Fruit fly (Drosophila melanogaster): ENCODE measurements around the gene Scp2.
A peak's percentile ranks its signal among the peaks of the same experiment; 100 is the strongest.

Gene Scp2

dm6 chr3R:16545705-16546104 lies 37.8 kb downstream of the Scp2 start (continued):
- TF ChIP-seq CG42726 (GFP tag; IDR thresholded peaks at IDR 0.05; ENCODE audit: partially characterized antibody) (no peak), emc (GFP tag; optimal IDR thresholded peaks at IDR 0.05) (no peak), dm (GFP tag; optimal IDR thresholded peaks at IDR 0.05) (no peak), CG4282 (GFP tag; optimal IDR thresholded peaks at IDR 0.05) (no peak), CG16815 (GFP tag; optimal IDR thresholded peaks at IDR 0.05) (no peak), NFAT (GFP tag; IDR thresholded peaks at IDR 0.05) (no peak), Nf-YA (GFP tag; IDR thresholded peaks at IDR 0.05) (no peak), CG18011 (GFP tag; optimal IDR thresholded peaks at IDR 0.05) (no peak), Atf3 (GFP tag; optimal IDR thresholded peaks at IDR 0.05) (no peak), CG18619 (GFP tag; optimal IDR thresholded peaks at IDR 0.05) (no peak), CG10654 (GFP tag; optimal IDR thresholded peaks at IDR 0.05) (no peak), HLH54F (GFP tag; optimal IDR thresholded peaks at IDR 0.05) (no peak), CG9215 (GFP tag; IDR thresholded peaks at IDR 0.05) (no peak), CG7556 (GFP tag; optimal IDR thresholded peaks at IDR 0.05) (no peak), sqz (GFP tag; optimal IDR thresholded peaks at IDR 0.05) (peak; percentile 67), CG17802 (tag; optimal IDR thresholded peaks at IDR 0.05) (no peak), Stat92E (GFP tag; optimal IDR thresholded peaks at IDR 0.05) (peak in 1 of 3 experiments; percentile 28), jigr1 (GFP tag; IDR thresholded peaks at IDR 0.05) (no peak), zf30C (GFP tag; optimal IDR thresholded peaks at IDR 0.05) (no peak), gsb (GFP tag; IDR thresholded peaks at IDR 0.05) (no peak), zen (tag; optimal IDR thresholded peaks at IDR 0.05) (peak; percentile 55), CG9727 (GFP tag; optimal IDR thresholded peaks at IDR 0.05) (no peak), CG30431 (GFP tag; optimal IDR thresholded peaks at IDR 0.05) (no peak), Mes4 (GFP tag; optimal IDR thresholded peaks at IDR 0.05) (no peak)

dm6 chr3R:16542538-16542937 lies 40.9 kb downstream of the Scp2 start:
- TF ChIP-seq CG13775 (GFP tag; optimal IDR thresholded peaks at IDR 0.05) (no peak), sna (GFP tag; IDR thresholded peaks at IDR 0.05; ENCODE audit: partially characterized antibody) (no peak), CG6854 (GFP tag; optimal IDR thresholded peaks at IDR 0.05) (no peak), gfzf (GFP tag; optimal IDR thresholded peaks at IDR 0.05) (no peak), GATAe (GFP tag; conservative IDR thresholded peaks at IDR 0.05) (no peak), CG10147 (GFP tag; optimal IDR thresholded peaks at IDR 0.05) (no peak), Oaz (GFP tag; IDR thresholded peaks at IDR 0.05) (no peak), tna (GFP tag; IDR thresholded peaks at IDR 0.05; ENCODE audit: partially characterized antibody) (no peak), ssp (GFP tag; IDR thresholded peaks at IDR 0.05) (no peak), onecut (GFP tag; IDR thresholded peaks at IDR 0.05) (no peak), CG14050 (GFP tag; IDR thresholded peaks at IDR 0.05) (no peak), CG12071 (GFP tag; optimal IDR thresholded peaks at IDR 0.05) (no peak), Blimp-1 (GFP tag; optimal IDR thresholded peaks at IDR 0.05) (no peak), pb (GFP tag; optimal IDR thresholded peaks at IDR 0.05) (no peak), CG32532 (GFP tag; IDR thresholded peaks at IDR 0.05) (no peak)

- TF ChIP-seq chif (GFP tag; optimal IDR thresholded peaks at IDR 0.05) = no peak
- peak; percentile 14 for TF ChIP-seq Med (GFP tag)
- TF ChIP-seq CG17186 (GFP tag; optimal IDR thresholded peaks at IDR 0.05) = no peak
- TF ChIP-seq D19A (tag; optimal IDR thresholded peaks at IDR 0.05) = peak; percentile 76
- TF ChIP-seq H2.0 (GFP tag; IDR thresholded peaks at IDR 0.05) = no peak
Measured at dm6 chr3R:16541932-16542331, 41.5 kb downstream of the Scp2 start.
